Worm (Caenorhabditis elegans): Measurements from ENCODE around the gene T23D5.3.

Gene T23D5.3

DNA sequence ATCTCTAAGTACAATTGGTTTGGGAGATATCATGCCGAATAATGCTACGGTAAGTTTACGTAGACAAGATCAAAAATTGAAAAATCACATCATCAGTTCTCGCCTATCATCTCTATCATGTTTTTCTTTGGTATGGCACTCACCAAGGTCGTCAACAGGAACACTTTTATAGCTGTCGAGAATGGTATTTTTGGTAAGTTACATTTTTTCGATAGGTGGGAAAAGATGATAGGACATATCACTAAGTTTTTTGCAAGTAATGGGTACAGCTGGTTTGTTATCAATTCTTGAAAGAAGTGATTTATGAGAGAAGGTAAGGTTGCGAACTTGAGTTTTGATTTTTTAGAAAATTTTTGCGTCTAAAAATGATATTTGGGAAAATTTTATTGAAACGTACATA, 25.5 kb downstream of the T23D5.3 start:
- TF ChIP-seq C38D4.7 (GFP tag; optimal IDR thresholded peaks at IDR 0.05) (no peak), syd-9 (tag; optimal IDR thresholded peaks at IDR 0.05) (no peak), madf-2 (tag; optimal IDR thresholded peaks at IDR 0.05) (no peak), pqm-1 (tag; optimal IDR thresholded peaks at IDR 0.05) (no peak), dmd-4 (tag; optimal IDR thresholded peaks at IDR 0.05; ENCODE audit: borderline replicate concordance) (no peak), ets-4 (tag; optimal IDR thresholded peaks at IDR 0.05) (no peak), ceh-6 (GFP tag; optimal IDR thresholded peaks at IDR 0.05) (no peak), elt-2 (tag; optimal IDR thresholded peaks at IDR 0.05) (no peak), pax-1 (tag; optimal IDR thresholded peaks at IDR 0.05) (no peak), zip-5 (tag; optimal IDR thresholded peaks at IDR 0.05) (no peak)

DNA sequence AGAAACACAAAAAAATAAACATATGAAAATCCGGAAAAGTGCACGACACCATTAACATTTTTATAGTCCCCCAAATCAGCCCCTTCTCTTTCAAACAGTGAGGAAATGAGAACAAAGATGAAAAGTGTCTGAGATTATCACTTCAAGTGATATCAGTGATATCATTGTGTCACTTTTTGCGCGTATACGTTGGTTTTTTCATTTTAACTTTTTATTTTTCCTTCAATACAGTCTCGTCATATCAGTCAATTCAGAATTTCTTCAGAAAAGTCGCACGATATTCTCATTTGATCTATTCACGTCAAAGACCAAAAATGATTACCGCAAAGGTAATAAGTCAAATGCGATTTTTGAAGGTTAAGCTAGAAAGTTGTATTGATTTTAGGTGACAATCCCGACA, 28.7 kb downstream of the T23D5.3 start, which contains the start of gene twk-34:
Gene twk-34, plus strand, starts transcription at position 216 of the 400 bp plus-strand sequence.
- no peak for TF ChIP-seq rnt-1 (tag; optimal IDR thresholded peaks at IDR 0.05)
- TF ChIP-seq ceh-45 (GFP tag; IDR thresholded peaks at IDR 0.05) = no peak
- no peak for TF ChIP-seq hlh-15 (tag; optimal IDR thresholded peaks at IDR 0.05)
- TF ChIP-seq ceh-2 (tag; optimal IDR thresholded peaks at IDR 0.05) = no peak
- no peak for TF ChIP-seq madf-2 (tag; optimal IDR thresholded peaks at IDR 0.05)
- TF ChIP-seq pag-3 (tag; optimal IDR thresholded peaks at IDR 0.05; ENCODE audit: borderline replicate concordance) = no peak
- no peak for TF ChIP-seq F13H6.1 (tag; optimal IDR thresholded peaks at IDR 0.05)
- TF ChIP-seq hlh-30 (tag; optimal IDR thresholded peaks at IDR 0.05; ENCODE audit: insufficient read depth) = no peak
- TF ChIP-seq eyg-1 (tag; optimal IDR thresholded peaks at IDR 0.05) = no peak
- TF ChIP-seq ref-2 (tag; optimal IDR thresholded peaks at IDR 0.05) = no peak
- TF ChIP-seq pax-1 (tag; optimal IDR thresholded peaks at IDR 0.05) = no peak
- TF ChIP-seq hlh-6 (tag; optimal IDR thresholded peaks at IDR 0.05) = no peak
- TF ChIP-seq ceh-34 (tag; optimal IDR thresholded peaks at IDR 0.05) = no peak
- TF ChIP-seq pros-1 (tag; optimal IDR thresholded peaks at IDR 0.05) = no peak
- TF ChIP-seq pha-4 (tag; optimal IDR thresholded peaks at IDR 0.05) = no peak
- TF ChIP-seq hlh-8 (tag; optimal IDR thresholded peaks at IDR 0.05) = no peak
- TF ChIP-seq K02D7.2 (tag; optimal IDR thresholded peaks at IDR 0.05) = no peak
- TF ChIP-seq ztf-16 (tag; optimal IDR thresholded peaks at IDR 0.05) = no peak
- TF ChIP-seq ceh-31 (tag; optimal IDR thresholded peaks at IDR 0.05) = no peak
- TF ChIP-seq ceh-18 (tag; optimal IDR thresholded peaks at IDR 0.05) = no peak

DNA sequence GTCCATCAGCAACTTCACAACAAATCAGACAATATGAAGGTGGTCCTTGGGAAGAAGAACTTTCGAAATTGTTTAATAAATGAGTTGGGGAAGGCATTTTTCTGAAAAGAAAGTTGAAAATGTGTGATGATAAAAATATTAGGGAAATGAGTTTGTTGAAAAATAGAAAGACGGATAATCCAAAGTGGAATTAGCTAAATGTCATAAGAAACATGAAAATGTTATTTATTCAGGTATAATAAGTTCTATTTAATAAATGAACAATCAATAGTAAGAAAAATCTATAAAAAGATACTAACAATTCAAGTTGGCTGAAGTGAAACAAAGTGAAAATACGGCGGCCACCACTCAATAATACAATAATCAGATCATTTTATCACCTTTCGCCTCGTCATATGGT, 31.2 kb downstream of the T23D5.3 start, which contains the start of gene nhr-53:
Gene nhr-53, minus strand, starts transcription at position 101 of the 400 bp plus-strand sequence.
- TF ChIP-seq pag-3 (tag; optimal IDR thresholded peaks at IDR 0.05; ENCODE audit: borderline replicate concordance) (no peak), K09A11.1 (tag; optimal IDR thresholded peaks at IDR 0.05; ENCODE audit: insufficient read depth) (no peak), unc-86 (tag; optimal IDR thresholded peaks at IDR 0.05) (no peak), eyg-1 (tag; optimal IDR thresholded peaks at IDR 0.05) (no peak), unc-55 (GFP tag; optimal IDR thresholded peaks at IDR 0.05) (no peak), lin-11 (tag; optimal IDR thresholded peaks at IDR 0.05) (no peak), nfya-1 (tag; optimal IDR thresholded peaks at IDR 0.05) (no peak), hlh-15 (tag; optimal IDR thresholded peaks at IDR 0.05) (no peak), ceh-34 (tag; optimal IDR thresholded peaks at IDR 0.05) (no peak), ceh-2 (tag; optimal IDR thresholded peaks at IDR 0.05) (no peak), ceh-48 (tag; optimal IDR thresholded peaks at IDR 0.05) (no peak), ets-4 (tag; optimal IDR thresholded peaks at IDR 0.05) (no peak), pha-4 (tag; optimal IDR thresholded peaks at IDR 0.05) (no peak), tbx-7 (tag; optimal IDR thresholded peaks at IDR 0.05) (no peak), pat-9 (tag; optimal IDR thresholded peaks at IDR 0.05) (no peak), pax-1 (tag; optimal IDR thresholded peaks at IDR 0.05) (no peak), ceh-30 (tag; optimal IDR thresholded peaks at IDR 0.05) (no peak), nhr-11 (tag; optimal IDR thresholded peaks at IDR 0.05) (no peak), pha-2 (tag; optimal IDR thresholded peaks at IDR 0.05) (no peak)
